Worm (Caenorhabditis elegans) whole organism, midembryonic: ENCODE results near the gene Y6G8.15.

Experiments used
- cog-1 ChIP-seq: sonication (generic microtip); optimal IDR thresholded peaks from 2 replicates; lab custom pipeline; 2016; ENCODE audit warnings: missing genetic modification characterization, missing compliant biosample characterization
- flt-1 ChIP-seq: fragments of 200-800 bp; sonication (Bioruptor generic); IDR thresholded peaks from 2 replicates; pipeline ENCODE4 v1.3.6; 2022; ENCODE audit warnings: missing genetic modification characterization, missing compliant biosample characterization
- klf-2 ChIP-seq: fragments of 200-800 bp; sonication (Bioruptor generic); conservative IDR thresholded peaks from 2 replicates; pipeline ENCODE4 v1.3.6; 2022; ENCODE audit warnings: missing genetic modification reagents, missing genetic modification characterization, missing compliant biosample characterization
- med-1 ChIP-seq: sonication (generic microtip); optimal IDR thresholded peaks from 2 replicates; lab custom pipeline; 2017; ENCODE audit warnings: missing genetic modification characterization, mild to moderate bottlenecking, missing compliant biosample characterization, antibody characterized with exemption, missing genetic modification reagents; ENCODE audit not compliant: insufficient read depth
- ref-1 ChIP-seq: fragments of 200-800 bp; sonication (Bioruptor generic); conservative IDR thresholded peaks from 2 replicates; pipeline ENCODE4 v1.3.6; 2022; ENCODE audit warnings: missing genetic modification reagents, missing genetic modification characterization, missing compliant biosample characterization
- tab-1 ChIP-seq: fragments of 200-800 bp; sonication (Bioruptor generic); IDR thresholded peaks from 2 replicates; pipeline ENCODE4 v1.3.6; 2022; ENCODE audit warnings: missing genetic modification characterization, missing compliant biosample characterization
- ztf-23 ChIP-seq: fragments of 200-800 bp; sonication (Bioruptor generic); IDR thresholded peaks from 2 replicates; pipeline ENCODE4 v1.3.6; 2022; ENCODE audit warnings: missing genetic modification reagents, missing genetic modification characterization, missing compliant biosample characterization
- ztf-29 ChIP-seq: fragments of 200-800 bp; sonication (Bioruptor generic); IDR thresholded peaks from 2 replicates; pipeline ENCODE4 v1.3.6; 2022; ENCODE audit warnings: missing genetic modification reagents, missing genetic modification characterization, missing compliant biosample characterization

DNA sequence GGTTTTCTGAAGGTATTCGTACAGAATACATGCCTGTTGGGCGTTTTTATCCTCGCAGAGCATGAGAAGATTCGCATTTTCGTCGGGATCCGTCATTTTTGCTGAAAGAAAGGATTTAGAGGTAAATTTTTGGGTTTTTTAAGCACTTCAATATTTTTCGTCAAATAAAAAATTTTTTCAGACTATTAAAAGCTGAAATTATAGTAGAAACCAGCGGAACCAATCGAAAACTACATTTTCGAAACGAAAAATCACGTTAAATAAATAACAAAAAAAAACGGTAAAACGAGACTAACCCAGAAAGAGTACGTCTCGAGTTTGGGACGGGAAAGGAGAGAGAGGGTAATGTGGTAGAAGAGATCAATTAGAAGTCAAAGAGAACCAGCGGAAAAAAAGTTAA lies 40.0 kb upstream of the Y6G8.15 start, which contains the start of gene fbxa-192:
- no peak for TF ChIP-seq med-1 (GFP tag; lab: Kevin White, UChicago)
- no peak for TF ChIP-seq cog-1
- TF ChIP-seq ztf-29 (GFP tag; lab: Robert Waterston, UW), result no peak
- no peak for TF ChIP-seq flt-1
- no peak for TF ChIP-seq tab-1 (GFP tag; lab: Robert Waterston, UW)
- TF ChIP-seq klf-2, result no peak
- no peak for TF ChIP-seq ref-1 (GFP tag; lab: Robert Waterston, UW)
- no peak for TF ChIP-seq ztf-23
